Fruit fly (Drosophila melanogaster) whole organism, pupa: ENCODE measurements around the gene CG5026.

Experiments
- CG13204 ChIP-seq: fragments of 200-800 bp; sonication (Bioruptor generic); optimal IDR thresholded peaks from 2 replicates; lab custom pipeline; 2018; ENCODE audit warnings: missing biosample characterization, mild to moderate bottlenecking, missing genetic modification characterization, moderate library complexity
- CG15710 ChIP-seq: fragments of 200-800 bp; sonication (Bioruptor generic); optimal IDR thresholded peaks from 2 replicates; lab custom pipeline; 2018; ENCODE audit warnings: missing biosample characterization, mild to moderate bottlenecking, missing genetic modification characterization, moderate library complexity
- CG34367 ChIP-seq: fragments of 200-800 bp; sonication (Bioruptor generic); optimal IDR thresholded peaks from 2 replicates; lab custom pipeline; 2018; ENCODE audit warnings: missing biosample characterization, mild to moderate bottlenecking, missing genetic modification characterization
- CG8159 ChIP-seq: fragments of 200-800 bp; sonication (Bioruptor generic); optimal IDR thresholded peaks from 3 replicates; lab custom pipeline; 2018; ENCODE audit warnings: missing biosample characterization, mild to moderate bottlenecking, missing genetic modification characterization, moderate library complexity
- CG9948 ChIP-seq: fragments of 200-800 bp; sonication (Bioruptor generic); optimal IDR thresholded peaks from 2 replicates; lab custom pipeline; 2018; ENCODE audit warnings: missing biosample characterization, mild to moderate bottlenecking, missing genetic modification characterization, moderate library complexity
- D1 ChIP-seq: fragments of 200-800 bp; sonication (Bioruptor generic); optimal IDR thresholded peaks from 2 replicates; lab custom pipeline; 2018; ENCODE audit warnings: missing biosample characterization, mild to moderate bottlenecking, missing genetic modification characterization, moderate library complexity
- EcR ChIP-seq: fragments of 200-800 bp; sonication (Bioruptor generic); optimal IDR thresholded peaks from 3 replicates; lab custom pipeline; 2019; ENCODE audit warnings: missing biosample characterization, missing genetic modification characterization, mild to moderate bottlenecking, moderate library complexity, missing genetic modification reagents
- Ets98B ChIP-seq: fragments of 200-800 bp; sonication (Bioruptor generic); IDR thresholded peaks from 2 replicates; pipeline ENCODE4 v1.3.6; 2022; ENCODE audit warnings: missing biosample characterization, missing genetic modification characterization
- Pif1B ChIP-seq: fragments of 200-800 bp; sonication (Bioruptor generic); optimal IDR thresholded peaks from 3 replicates; lab custom pipeline; 2016; ENCODE audit warnings: missing biosample characterization, missing genetic modification characterization
- gl ChIP-seq: fragments of 200-800 bp; sonication (Bioruptor generic); optimal IDR thresholded peaks from 2 replicates; lab custom pipeline; 2018; ENCODE audit warnings: missing biosample characterization, mild to moderate bottlenecking, missing genetic modification characterization
- rn ChIP-seq: fragments of 200-800 bp; sonication (Bioruptor generic); IDR thresholded peaks from 2 replicates; pipeline ENCODE4 v1.3.6; 2022; ENCODE audit warnings: missing biosample characterization, missing genetic modification characterization

- TF ChIP-seq rn (GFP tag; lab: Robert Waterston, UW) (no peak), CG8159 (tag; lab: Kevin White, UChicago) (no peak), CG34367 (tag; lab: Kevin White, UChicago) (no peak), CG13204 (GFP tag; lab: Kevin White, UChicago) (no peak), gl (tag; lab: Kevin White, UChicago) (no peak), EcR (no peak), D1 (no peak), CG15710 (no peak), Ets98B (GFP tag; lab: Robert Waterston, UW) (no peak), Pif1B (no peak), CG9948 (tag; lab: Kevin White, UChicago) (no peak)
Measured at dm6 chr3L:8931916-8932315, 36.4 kb upstream of the CG5026 start.
